Fruit fly (Drosophila melanogaster): ENCODE results near the gene CG14330.

- TF ChIP-seq CG34367 (tag; optimal IDR thresholded peaks at IDR 0.05) (no peak), CG9948 (tag; optimal IDR thresholded peaks at IDR 0.05) (no peak), CG8159 (tag; optimal IDR thresholded peaks at IDR 0.05) (no peak), CG12605 (GFP tag; IDR thresholded peaks at IDR 0.05) (no peak), D1 (tag; optimal IDR thresholded peaks at IDR 0.05) (no peak), CG32121 (GFP tag; IDR thresholded peaks at IDR 0.05) (no peak), CG10348 (GFP tag; IDR thresholded peaks at IDR 0.05) (no peak), fd96Ca (GFP tag; IDR thresholded peaks at IDR 0.05) (no peak), EcR (GFP tag; optimal IDR thresholded peaks at IDR 0.05) (no peak), Pif1A (GFP tag; optimal IDR thresholded peaks at IDR 0.05) (no peak), CG17806 (tag; optimal IDR thresholded peaks at IDR 0.05) (no peak), CG13204 (GFP tag; optimal IDR thresholded peaks at IDR 0.05) (no peak), Pif1B (GFP tag; optimal IDR thresholded peaks at IDR 0.05) (no peak), rn (GFP tag; IDR thresholded peaks at IDR 0.05) (no peak)
These were observed 36.2 kb downstream of the CG14330 start, which contains the start of gene CG42835 for dm6 chr3R:17420338-17420737.
